Fruit fly (Drosophila melanogaster) whole organism, adult: ENCODE measurements around the gene CG42835.
A peak's percentile ranks its signal among the peaks of the same experiment; 100 is the strongest.

Experiments
- CG11617 ChIP-seq: fragments of 200-800 bp; sonication (Bioruptor generic); optimal IDR thresholded peaks from 2 replicates; lab custom pipeline; 2017; ENCODE audit warnings: mild to moderate bottlenecking, missing biosample characterization, missing genetic modification reagents, missing genetic modification characterization
- CG12768 ChIP-seq: fragments of 200-800 bp; sonication (Bioruptor generic); optimal IDR thresholded peaks from 2 replicates; lab custom pipeline; 2017; ENCODE audit warnings: missing biosample characterization, missing genetic modification characterization, mild to moderate bottlenecking, moderate library complexity, missing genetic modification reagents
- CG14711 ChIP-seq: fragments of 200-800 bp; sonication (Bioruptor generic); optimal IDR thresholded peaks from 2 replicates; lab custom pipeline; 2018; ENCODE audit warnings: missing biosample characterization, mild to moderate bottlenecking, missing genetic modification characterization, moderate library complexity
- CG1620 ChIP-seq: fragments of 200-800 bp; sonication (Bioruptor generic); optimal IDR thresholded peaks from 2 replicates; lab custom pipeline; 2016; ENCODE audit warnings: missing biosample characterization, missing genetic modification characterization
- CG33017 ChIP-seq: fragments of 200-800 bp; sonication (Bioruptor generic); optimal IDR thresholded peaks from 2 replicates; lab custom pipeline; 2018; ENCODE audit warnings: missing biosample characterization, mild to moderate bottlenecking, missing genetic modification characterization, moderate library complexity
- CG5204 ChIP-seq: fragments of 200-800 bp; sonication (Bioruptor generic); optimal IDR thresholded peaks from 2 replicates; lab custom pipeline; 2016; ENCODE audit warnings: missing biosample characterization, missing genetic modification characterization
- CG7045 ChIP-seq: fragments of 200-800 bp; sonication (Bioruptor generic); optimal IDR thresholded peaks from 2 replicates; lab custom pipeline; 2017; ENCODE audit warnings: missing biosample characterization, mild to moderate bottlenecking, missing genetic modification characterization
- CG7101 ChIP-seq: fragments of 200-800 bp; sonication (Bioruptor generic); optimal IDR thresholded peaks from 2 replicates; lab custom pipeline; 2018; ENCODE audit warnings: missing biosample characterization, mild to moderate bottlenecking, missing genetic modification characterization, moderate library complexity
- Clk ChIP-seq: fragments of 200-800 bp; sonication (Bioruptor generic); optimal IDR thresholded peaks from 2 replicates; lab custom pipeline; 2017; ENCODE audit warnings: missing biosample characterization, missing genetic modification characterization
- Crg-1 ChIP-seq: fragments of 200-800 bp; sonication (Bioruptor generic); optimal IDR thresholded peaks from 2 replicates; lab custom pipeline; 2016; ENCODE audit warnings: missing biosample characterization, missing genetic modification characterization
- Hr96 ChIP-seq: fragments of 200-800 bp; sonication (Bioruptor generic); optimal IDR thresholded peaks from 2 replicates; lab custom pipeline; 2016; ENCODE audit warnings: missing biosample characterization, missing genetic modification characterization
- Mnt ChIP-seq: fragments of 200-800 bp; sonication (Bioruptor generic); optimal IDR thresholded peaks from 2 replicates; lab custom pipeline; 2016; ENCODE audit warnings: missing biosample characterization, mild to moderate bottlenecking, missing genetic modification characterization
- bab1 ChIP-seq: fragments of 200-800 bp; sonication (Bioruptor generic); optimal IDR thresholded peaks from 3 replicates; lab custom pipeline; 2019; ENCODE audit warnings: missing biosample characterization, mild to moderate bottlenecking, missing genetic modification characterization, moderate library complexity
- cic ChIP-seq: fragments of 200-800 bp; sonication (Bioruptor generic); optimal IDR thresholded peaks from 2 replicates; lab custom pipeline; 2017; ENCODE audit warnings: missing biosample characterization, mild to moderate bottlenecking, missing genetic modification characterization, moderate library complexity
- cnc ChIP-seq, 2 experiments: fragments of >200 bp; optimal IDR thresholded peaks; 2 replicates each; lab custom pipeline; 2017
- kay ChIP-seq: fragments of 200-800 bp; sonication (Bioruptor generic); peaks from one replicate; lab custom pipeline; 2016; ENCODE audit warnings: missing biosample characterization, missing genetic modification characterization, borderline replicate concordance
- ovo ChIP-seq: fragments of 200-800 bp; sonication (Bioruptor generic); optimal IDR thresholded peaks from 2 replicates; lab custom pipeline; 2016; ENCODE audit warnings: missing biosample characterization, missing genetic modification characterization
- pad ChIP-seq: fragments of 200-800 bp; sonication (Bioruptor generic); optimal IDR thresholded peaks from 3 replicates; lab custom pipeline; 2017; ENCODE audit warnings: missing biosample characterization, missing genetic modification characterization, mild to moderate bottlenecking, moderate library complexity, missing genetic modification reagents
- tj ChIP-seq: fragments of 200-800 bp; sonication (Bioruptor generic); optimal IDR thresholded peaks from 3 replicates; lab custom pipeline; 2017; ENCODE audit warnings: missing biosample characterization, mild to moderate bottlenecking, missing genetic modification characterization, moderate library complexity
- toe ChIP-seq: fragments of 200-800 bp; sonication (Bioruptor generic); optimal IDR thresholded peaks from 2 replicates; lab custom pipeline; 2016; ENCODE audit warnings: missing biosample characterization, missing genetic modification characterization

The CG42835 gene

dm6 chr3R:17426265-17426664 is 5.8 kb downstream of the CG42835 start:
- no peak for TF ChIP-seq pad (GFP tag; lab: Kevin White, UChicago)
- TF ChIP-seq CG1620 = no peak
- TF ChIP-seq CG12768 (GFP tag; lab: Kevin White, UChicago) = no peak
- no peak for TF ChIP-seq CG7101 (tag; lab: Kevin White, UChicago)
- no peak for TF ChIP-seq CG11617 (GFP tag; lab: Kevin White, UChicago)

dm6 chr3R:17430481-17430880 is 10.0 kb downstream of the CG42835 start:
- TF ChIP-seq CG7101 (tag; lab: Kevin White, UChicago) (no peak), CG5204 (GFP tag; lab: Kevin White, UChicago) (no peak), cic (GFP tag; lab: Kevin White, UChicago) (no peak), pad (GFP tag; lab: Kevin White, UChicago) (no peak), CG1620 (no peak), CG7045 (no peak), Crg-1 (GFP tag; lab: Kevin White, UChicago) (no peak), CG14711 (tag; lab: Kevin White, UChicago) (no peak), cnc (optimal IDR thresholded peaks at IDR 0.05; lab: Kevin White, UChicago) (no peak), bab1 (no peak), tj (no peak), toe (GFP tag; lab: Kevin White, UChicago) (no peak)

- TF ChIP-seq CG11617 (GFP tag; lab: Kevin White, UChicago) (no peak), cnc (optimal IDR thresholded peaks at IDR 0.05; lab: Kevin White, UChicago) (no peak), CG5204 (GFP tag; lab: Kevin White, UChicago) (no peak), bab1 (no peak), CG12768 (GFP tag; lab: Kevin White, UChicago) (no peak), Mnt (GFP tag; lab: Kevin White, UChicago) (no peak), Crg-1 (GFP tag; lab: Kevin White, UChicago) (no peak)
Measured at dm6 chr3R:17433117-17433516, 12.7 kb downstream of the CG42835 start.

dm6 chr3R:17434330-17434729 is 13.9 kb downstream of the CG42835 start, which contains the start of gene CG44090:
CG44090 (minus strand) TSS chr3R:17434430.
- TF ChIP-seq CG12768 (GFP tag; lab: Kevin White, UChicago) (no peak), kay (GFP tag; lab: Kevin White, UChicago) (peak; percentile 36)

dm6 chr3R:17440628-17441027 is 20.2 kb downstream of the CG42835 start, which contains the start of gene CG14331:
CG14331 (minus strand) TSS chr3R:17440728.
- TF ChIP-seq CG7045 (no peak), tj (no peak), bab1 (no peak), CG33017 (no peak), Crg-1 (GFP tag; lab: Kevin White, UChicago) (no peak)

DNA sequence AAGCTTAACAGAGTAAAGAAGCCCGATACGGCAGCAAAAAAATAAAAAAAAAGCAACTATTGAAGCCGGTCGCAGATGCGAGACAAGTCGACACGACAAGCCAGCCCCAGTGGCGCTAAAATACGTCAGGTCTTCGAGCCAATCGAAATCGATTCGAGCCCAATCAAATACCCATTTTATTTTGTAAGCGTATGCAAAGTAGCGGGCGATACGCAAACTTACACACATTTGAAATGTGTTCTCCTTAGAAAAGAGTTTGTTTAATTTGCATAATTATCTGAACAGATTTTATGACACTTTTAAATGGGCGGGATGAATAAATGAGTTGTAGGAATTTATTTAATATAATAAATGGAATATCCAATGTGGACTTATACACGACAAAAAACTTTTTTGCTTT is 27.2 kb downstream of the CG42835 start:
- TF ChIP-seq Mnt (GFP tag; lab: Kevin White, UChicago) = no peak
- TF ChIP-seq CG1620 = no peak
- TF ChIP-seq tj = no peak
- TF ChIP-seq Clk = no peak
- no peak for TF ChIP-seq cic (GFP tag; lab: Kevin White, UChicago)
- no peak for TF ChIP-seq cnc (optimal IDR thresholded peaks at IDR 0.05; lab: Kevin White, UChicago)
- no peak for TF ChIP-seq CG33017
- TF ChIP-seq pad (GFP tag; lab: Kevin White, UChicago) = no peak
- TF ChIP-seq CG7101 (tag; lab: Kevin White, UChicago) = no peak
- no peak for TF ChIP-seq CG14711 (tag; lab: Kevin White, UChicago)
- TF ChIP-seq kay (GFP tag; lab: Kevin White, UChicago) = no peak
- TF ChIP-seq CG12768 (GFP tag; lab: Kevin White, UChicago) = no peak
- TF ChIP-seq CG11617 (GFP tag; lab: Kevin White, UChicago) = no peak
- no peak for TF ChIP-seq ovo (GFP tag; lab: Kevin White, UChicago)
- no peak for TF ChIP-seq toe (GFP tag; lab: Kevin White, UChicago)
- TF ChIP-seq bab1 = no peak
- TF ChIP-seq Crg-1 (GFP tag; lab: Kevin White, UChicago) = no peak
- TF ChIP-seq Hr96 (GFP tag; lab: Kevin White, UChicago) = no peak
- no peak for TF ChIP-seq CG5204 (GFP tag; lab: Kevin White, UChicago)
- TF ChIP-seq CG7045 = no peak

dm6 chr3R:17448758-17449157 is 28.3 kb downstream of the CG42835 start, which contains the start of gene Eh:
Eh (minus strand) TSS chr3R:17448858.
- TF ChIP-seq cnc (optimal IDR thresholded peaks at IDR 0.05; lab: Kevin White, UChicago) = no peak
- no peak for TF ChIP-seq tj
- TF ChIP-seq ovo (GFP tag; lab: Kevin White, UChicago) = no peak
- TF ChIP-seq CG14711 (tag; lab: Kevin White, UChicago) = no peak
- TF ChIP-seq CG7101 (tag; lab: Kevin White, UChicago) = no peak
- TF ChIP-seq CG7045 = no peak
- no peak for TF ChIP-seq bab1
- TF ChIP-seq Crg-1 (GFP tag; lab: Kevin White, UChicago) = no peak
- no peak for TF ChIP-seq Mnt (GFP tag; lab: Kevin White, UChicago)
- TF ChIP-seq CG1620 = no peak
- TF ChIP-seq CG11617 (GFP tag; lab: Kevin White, UChicago) = no peak
- no peak for TF ChIP-seq Clk
- TF ChIP-seq CG12768 (GFP tag; lab: Kevin White, UChicago) = no peak
- TF ChIP-seq kay (GFP tag; lab: Kevin White, UChicago) = no peak
- TF ChIP-seq cic (GFP tag; lab: Kevin White, UChicago) = no peak
- TF ChIP-seq CG5204 (GFP tag; lab: Kevin White, UChicago) = no peak
- TF ChIP-seq CG33017 = no peak
- no peak for TF ChIP-seq pad (GFP tag; lab: Kevin White, UChicago)
- no peak for TF ChIP-seq toe (GFP tag; lab: Kevin White, UChicago)
- TF ChIP-seq Hr96 (GFP tag; lab: Kevin White, UChicago) = no peak
